Fruit fly (Drosophila melanogaster): ENCODE measurements around the gene Fnta.

Fnta gene

dm6 chr2L:4830490-4830889 lies at the start of gene Fnta:
TSS of gene Fnta (minus strand) at chr2L:4830693.
- TF ChIP-seq ttk (optimal IDR thresholded peaks at IDR 0.05) (no peak), h (optimal IDR thresholded peaks at IDR 0.05) (no peak), Sin3A (optimal IDR thresholded peaks at IDR 0.05) (no peak), insv (optimal IDR thresholded peaks at IDR 0.05) (no peak), psq (optimal IDR thresholded peaks at IDR 0.05) (no peak), Myc (optimal IDR thresholded peaks at IDR 0.05) (no peak)

DNA sequence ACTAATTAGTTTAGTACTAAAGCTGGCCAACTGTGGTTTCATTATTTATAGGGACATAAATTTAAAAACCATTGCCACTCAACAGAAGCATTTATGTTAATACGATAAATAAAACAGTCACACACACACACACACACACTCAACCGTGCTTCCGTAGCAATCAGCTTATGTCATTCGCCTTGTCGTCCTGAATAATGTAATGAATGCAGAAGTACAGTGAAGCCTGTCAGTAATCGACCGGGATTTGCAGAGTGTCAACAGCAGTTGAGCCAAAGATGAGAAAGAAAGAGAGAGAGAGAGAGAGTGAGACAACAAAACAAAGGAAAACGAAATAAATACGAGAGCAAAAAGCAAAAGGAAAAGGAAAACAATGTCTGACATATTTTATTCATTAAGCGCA lies 37.9 kb upstream of the Fnta start:
- no peak for TF ChIP-seq ttk (optimal IDR thresholded peaks at IDR 0.05)
- TF ChIP-seq h (optimal IDR thresholded peaks at IDR 0.05), result no peak
- no peak for TF ChIP-seq Sin3A (optimal IDR thresholded peaks at IDR 0.05)
- TF ChIP-seq Myc (optimal IDR thresholded peaks at IDR 0.05), result no peak
- no peak for TF ChIP-seq insv (optimal IDR thresholded peaks at IDR 0.05)
- TF ChIP-seq psq (optimal IDR thresholded peaks at IDR 0.05), result no peak

DNA sequence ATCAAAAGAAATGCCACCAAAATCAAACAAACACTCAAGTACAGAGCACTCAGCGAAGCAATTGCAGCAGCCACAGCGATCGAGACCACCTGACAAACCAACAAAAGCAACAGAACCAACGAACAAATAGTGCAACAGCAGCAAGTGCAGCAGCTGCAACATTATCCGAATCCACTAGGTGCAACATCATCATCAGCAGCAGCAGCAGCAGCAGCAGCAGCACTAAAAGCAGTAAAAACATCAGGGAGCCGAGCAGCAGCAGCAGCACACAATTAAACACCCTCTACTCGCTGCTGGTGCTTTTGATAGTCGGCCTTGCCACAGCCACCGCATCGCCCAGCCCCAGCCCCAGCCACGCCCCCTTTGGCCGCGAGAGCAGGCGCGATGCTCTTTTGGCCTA lies 34.9 kb upstream of the Fnta start:
- no peak for TF ChIP-seq ttk (optimal IDR thresholded peaks at IDR 0.05)
- TF ChIP-seq psq (optimal IDR thresholded peaks at IDR 0.05), result no peak
- no peak for TF ChIP-seq Myc (optimal IDR thresholded peaks at IDR 0.05)
- TF ChIP-seq insv (optimal IDR thresholded peaks at IDR 0.05), result no peak
- no peak for TF ChIP-seq h (optimal IDR thresholded peaks at IDR 0.05)
- no peak for TF ChIP-seq Sin3A (optimal IDR thresholded peaks at IDR 0.05)

DNA sequence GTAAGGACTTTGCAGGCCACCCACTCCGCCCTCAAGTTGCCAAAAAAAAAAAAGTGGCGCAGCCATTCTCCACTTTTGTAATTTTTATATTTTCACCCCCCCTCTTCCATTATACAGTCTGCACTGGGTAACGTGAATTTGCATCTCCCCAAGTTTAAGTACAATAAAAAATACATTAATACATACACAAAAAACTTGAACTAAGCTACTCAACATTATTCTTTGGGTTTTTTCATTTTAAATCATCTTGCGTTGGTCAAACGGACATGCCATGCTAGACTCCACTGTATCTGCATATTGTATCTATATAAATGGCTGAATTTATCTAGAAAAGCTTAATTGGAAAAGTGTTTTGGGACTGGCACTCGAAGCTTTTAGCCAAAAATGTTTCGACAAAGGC lies 31.0 kb upstream of the Fnta start:
- no peak for TF ChIP-seq psq (optimal IDR thresholded peaks at IDR 0.05)
- TF ChIP-seq Sin3A (optimal IDR thresholded peaks at IDR 0.05), result no peak
- no peak for TF ChIP-seq insv (optimal IDR thresholded peaks at IDR 0.05)
- TF ChIP-seq h (optimal IDR thresholded peaks at IDR 0.05), result no peak
- no peak for TF ChIP-seq ttk (optimal IDR thresholded peaks at IDR 0.05)
- TF ChIP-seq Myc (optimal IDR thresholded peaks at IDR 0.05), result no peak

dm6 chr2L:4856118-4856517 lies 25.6 kb upstream of the Fnta start:
- TF ChIP-seq ttk (optimal IDR thresholded peaks at IDR 0.05) (no peak), Sin3A (optimal IDR thresholded peaks at IDR 0.05) (no peak), psq (optimal IDR thresholded peaks at IDR 0.05) (no peak), Myc (optimal IDR thresholded peaks at IDR 0.05) (no peak), insv (optimal IDR thresholded peaks at IDR 0.05) (no peak), h (optimal IDR thresholded peaks at IDR 0.05) (no peak)

DNA sequence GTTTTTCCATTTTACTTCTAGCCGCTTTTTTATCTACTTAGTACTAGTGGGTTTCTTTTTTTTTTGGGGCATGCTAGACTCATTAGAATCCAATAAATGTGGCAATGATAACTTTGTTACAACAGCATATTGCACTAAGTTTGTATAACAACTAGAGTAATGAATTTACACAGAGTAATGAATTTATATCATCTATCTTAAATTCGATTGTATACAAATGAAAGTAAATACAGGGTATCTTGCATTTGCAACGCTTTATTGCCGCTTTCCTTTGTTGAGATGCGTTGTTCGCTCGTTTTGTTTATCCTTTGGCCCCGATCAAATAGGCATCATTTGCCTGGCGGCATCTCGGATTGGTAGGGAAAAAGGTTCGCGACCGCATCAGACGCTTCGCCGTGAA lies 24.3 kb upstream of the Fnta start:
- TF ChIP-seq h (optimal IDR thresholded peaks at IDR 0.05), result no peak

DNA sequence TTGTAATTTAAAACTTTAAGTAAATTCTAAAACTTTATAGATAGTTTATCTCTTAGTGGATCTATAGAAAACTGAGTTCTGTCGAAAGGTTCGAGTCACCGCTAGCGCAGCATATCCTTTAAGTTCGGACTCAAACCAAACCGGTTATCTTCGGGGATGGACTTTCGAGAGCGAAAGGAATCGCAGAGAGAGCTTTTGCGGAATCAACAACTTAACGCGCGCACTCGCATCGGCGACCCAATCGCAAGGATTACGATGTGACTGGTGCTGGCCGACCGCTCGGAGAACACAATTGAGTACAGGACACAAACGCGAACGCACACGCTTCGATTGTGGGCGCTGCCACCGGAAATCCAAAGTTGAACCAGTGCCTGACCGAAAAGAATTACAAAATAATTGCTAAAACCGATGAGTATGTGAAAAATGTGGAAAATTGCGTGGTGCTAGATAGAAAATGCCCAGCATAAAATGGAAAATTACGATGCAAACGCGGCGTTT lies 22.2 kb upstream of the Fnta start, which contains the start of gene smog:
TSS of gene smog (plus strand) at position 260 of the 498 bp plus-strand sequence.
- TF ChIP-seq psq (optimal IDR thresholded peaks at IDR 0.05) (no peak), Sin3A (optimal IDR thresholded peaks at IDR 0.05) (no peak), h (optimal IDR thresholded peaks at IDR 0.05) (no peak), Myc (optimal IDR thresholded peaks at IDR 0.05) (no peak), ttk (optimal IDR thresholded peaks at IDR 0.05) (no peak), insv (optimal IDR thresholded peaks at IDR 0.05) (no peak)

DNA sequence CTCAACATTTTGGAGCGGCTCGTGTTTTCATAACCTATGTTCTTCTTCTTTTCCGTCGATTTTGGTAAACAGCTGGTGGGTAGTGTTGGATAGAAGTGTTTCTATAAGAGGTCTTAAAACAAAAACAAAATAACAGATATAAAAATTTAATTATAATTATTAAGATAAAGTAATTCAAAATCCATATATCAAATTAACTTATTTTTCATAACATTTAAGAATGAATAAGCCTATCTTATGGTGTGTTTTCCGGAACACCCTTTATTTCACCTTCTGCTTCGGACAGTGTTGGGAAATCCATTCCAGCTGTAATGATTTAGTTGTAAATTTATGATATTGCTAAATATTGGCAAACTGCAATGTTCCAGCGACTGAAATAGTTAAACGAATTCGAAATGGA lies 19.9 kb upstream of the Fnta start, which contains the start of the genes mRpS2 and Mon1:
TSS of gene mRpS2 (minus strand) at position 64 of the 400 bp plus-strand sequence.
TSS of gene Mon1 (plus strand) at position 286 of the 400 bp plus-strand sequence.
- TF ChIP-seq Myc (optimal IDR thresholded peaks at IDR 0.05) (no peak), psq (optimal IDR thresholded peaks at IDR 0.05) (no peak), Sin3A (optimal IDR thresholded peaks at IDR 0.05) (no peak), ttk (optimal IDR thresholded peaks at IDR 0.05) (no peak), h (optimal IDR thresholded peaks at IDR 0.05) (no peak), insv (optimal IDR thresholded peaks at IDR 0.05) (no peak)

DNA sequence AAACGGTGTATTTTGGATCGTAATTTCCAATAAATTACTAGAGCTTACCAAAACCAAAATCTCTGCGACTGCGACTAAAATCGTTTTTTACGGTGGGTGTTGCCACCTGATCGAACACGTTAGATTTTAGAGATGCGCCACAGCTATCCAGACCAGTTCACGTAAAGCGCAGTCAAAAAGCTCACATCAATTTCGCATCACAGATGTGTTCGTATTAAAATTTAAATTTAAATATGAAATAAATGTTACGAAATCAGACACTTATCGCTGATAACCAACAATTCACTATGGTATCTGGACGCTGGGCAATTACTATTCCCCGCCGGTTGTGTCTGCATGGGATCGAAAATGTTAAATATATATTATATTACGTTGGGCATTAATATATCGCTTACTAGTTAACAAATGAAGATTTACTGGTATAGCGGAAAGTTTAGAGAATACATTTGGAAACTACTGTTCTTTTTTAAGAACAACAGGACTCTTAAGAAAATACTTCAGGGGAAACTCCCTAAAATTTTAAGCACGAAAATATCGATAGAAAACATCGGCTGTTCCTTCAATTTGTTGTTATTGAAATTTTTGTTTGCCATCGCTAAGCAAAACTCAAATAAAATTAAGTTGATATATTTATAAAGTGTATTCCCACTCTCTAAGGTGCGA lies 16.8 kb upstream of the Fnta start, which contains the start of the genes mxt and CG11927:
TSS of gene mxt (minus strand) at position 105 of the 663 bp plus-strand sequence.
TSS of gene CG11927 (plus strand) at position 576 of the 663 bp plus-strand sequence.
- TF ChIP-seq Sin3A (optimal IDR thresholded peaks at IDR 0.05) (no peak), insv (optimal IDR thresholded peaks at IDR 0.05) (no peak), psq (optimal IDR thresholded peaks at IDR 0.05) (no peak), ttk (optimal IDR thresholded peaks at IDR 0.05) (no peak), Myc (optimal IDR thresholded peaks at IDR 0.05) (no peak), h (optimal IDR thresholded peaks at IDR 0.05) (no peak)

dm6 chr2L:4846629-4847125 lies 16.2 kb upstream of the Fnta start:
- TF ChIP-seq Sin3A (optimal IDR thresholded peaks at IDR 0.05), result no peak
- TF ChIP-seq ttk (optimal IDR thresholded peaks at IDR 0.05), result no peak
- TF ChIP-seq Myc (optimal IDR thresholded peaks at IDR 0.05), result no peak
- TF ChIP-seq psq (optimal IDR thresholded peaks at IDR 0.05), result no peak
- TF ChIP-seq h (optimal IDR thresholded peaks at IDR 0.05), result no peak
- no peak for TF ChIP-seq insv (optimal IDR thresholded peaks at IDR 0.05)

dm6 chr2L:4838494-4839320 lies 8.2 kb upstream of the Fnta start:
- TF ChIP-seq Myc (optimal IDR thresholded peaks at IDR 0.05), result no peak
- TF ChIP-seq psq (optimal IDR thresholded peaks at IDR 0.05), result no peak
- TF ChIP-seq insv (optimal IDR thresholded peaks at IDR 0.05), result no peak
- no peak for TF ChIP-seq h (optimal IDR thresholded peaks at IDR 0.05)
- no peak for TF ChIP-seq Sin3A (optimal IDR thresholded peaks at IDR 0.05)
- TF ChIP-seq ttk (optimal IDR thresholded peaks at IDR 0.05), result no peak

Data from Kc167 (cell line).